Worm (Caenorhabditis elegans) whole organism, L4 larva: ENCODE results near the gene srh-275.

Experiments
- F44E2.7 ChIP-seq: fragments of 200-800 bp; sonication (Bioruptor generic); IDR thresholded peaks from 2 replicates; pipeline ENCODE4 v2.1.2; 2022; ENCODE audit warnings: missing genetic modification characterization, missing compliant biosample characterization
- T20F7.1 ChIP-seq: fragments of 200-800 bp; sonication (Bioruptor generic); optimal IDR thresholded peaks from 2 replicates; lab custom pipeline; 2018; ENCODE audit warnings: mild to moderate bottlenecking, missing genetic modification characterization, missing compliant biosample characterization
- Y5F2A.4 ChIP-seq: fragments of 200-800 bp; sonication (Bioruptor generic); optimal IDR thresholded peaks from 2 replicates; lab custom pipeline; 2018; ENCODE audit warnings: mild to moderate bottlenecking, missing genetic modification characterization, missing compliant biosample characterization
- Y75B8A.6 ChIP-seq: fragments of 200-800 bp; sonication (Bioruptor generic); IDR thresholded peaks from 2 replicates; pipeline ENCODE4 v1.3.6; 2022; ENCODE audit warnings: missing genetic modification reagents, missing genetic modification characterization, missing compliant biosample characterization
- ZK546.5 ChIP-seq, 2 experiments: sonication (generic microtip); optimal IDR thresholded peaks; 2 replicates each; lab custom pipeline; 2017; ENCODE audit warnings: missing biosample characterization in 2 of 2, missing genetic modification characterization in 2 of 2
- aha-1 ChIP-seq: fragments of 150-350 bp; peaks from one replicate; lab custom pipeline; 2014; ENCODE audit warnings: missing biosample characterization, missing genetic modification characterization
- aly-2 ChIP-seq: sonication (generic microtip); optimal IDR thresholded peaks from 2 replicates; lab custom pipeline; 2018; ENCODE audit warnings: missing biosample characterization, missing genetic modification characterization
- arid-1 ChIP-seq: fragments of 200-800 bp; sonication (Bioruptor generic); conservative IDR thresholded peaks from 2 replicates; pipeline ENCODE4 v1.3.6; 2022; ENCODE audit warnings: missing genetic modification reagents, missing genetic modification characterization, missing compliant biosample characterization
- ceh-28 ChIP-seq: fragments of 150-350 bp; optimal IDR thresholded peaks from 2 replicates; lab custom pipeline; 2014; ENCODE audit warnings: missing biosample characterization, missing genetic modification reagents, missing genetic modification characterization
- ces-1 ChIP-seq: fragments of 150-350 bp; sonication (generic microtip); optimal IDR thresholded peaks from 4 replicates; lab custom pipeline; 2014; ENCODE audit warnings: missing biosample characterization, missing genetic modification reagents, missing genetic modification characterization
- daf-12 ChIP-seq: fragments of 150-350 bp; optimal IDR thresholded peaks from 2 replicates; lab custom pipeline; 2014; ENCODE audit warnings: missing biosample characterization, missing genetic modification reagents, missing genetic modification characterization
- dmd-6 ChIP-seq: fragments of 200-800 bp; sonication (Bioruptor generic); IDR thresholded peaks from 2 replicates; pipeline ENCODE4 v1.3.6; 2022; ENCODE audit warnings: missing genetic modification reagents, missing genetic modification characterization, missing compliant biosample characterization
- fos-1 ChIP-seq: fragments of 150-350 bp; optimal IDR thresholded peaks from 2 replicates; lab custom pipeline; 2014; ENCODE audit warnings: missing biosample characterization, missing genetic modification characterization
- mes-2 ChIP-seq: sonication (generic microtip); optimal IDR thresholded peaks from 2 replicates; lab custom pipeline; 2016; ENCODE audit warnings: missing genotype, mild to moderate bottlenecking, missing genetic modification characterization, missing compliant biosample characterization; ENCODE audit not compliant: poor library complexity, severe bottlenecking
- mxl-2 ChIP-seq: fragments of 200-800 bp; sonication (Bioruptor generic); conservative IDR thresholded peaks from 2 replicates; pipeline ENCODE4 v1.3.6; 2022; ENCODE audit warnings: missing genetic modification reagents, missing genetic modification characterization, missing compliant biosample characterization
- mxl-3 ChIP-seq: fragments of 200-800 bp; sonication (Bioruptor generic); optimal IDR thresholded peaks from 2 replicates; lab custom pipeline; 2018; ENCODE audit warnings: mild to moderate bottlenecking, missing genetic modification characterization, missing compliant biosample characterization
- nhr-237 ChIP-seq: sonication (generic microtip); optimal IDR thresholded peaks from 2 replicates; lab custom pipeline; 2017; ENCODE audit warnings: missing biosample characterization, missing genetic modification characterization
- nhr-42 ChIP-seq: fragments of 200-800 bp; sonication (Bioruptor generic); IDR thresholded peaks from 2 replicates; pipeline ENCODE4 v1.3.6; 2022; ENCODE audit warnings: missing genetic modification characterization, missing compliant biosample characterization
- nhr-6 ChIP-seq: fragments of 150-350 bp; optimal IDR thresholded peaks from 2 replicates; lab custom pipeline; 2014; ENCODE audit warnings: missing biosample characterization, missing genetic modification characterization
- pha-4 ChIP-seq, 2 experiments: fragments of 150-350 bp in 1 of 2; fragments of 200-800 bp in 1 of 2; sonication (Bioruptor generic) in 1 of 2; IDR thresholded peaks in 1 of 2; optimal IDR thresholded peaks in 1 of 2; 2 replicates each; pipeline versions ENCODE4 v1.3.6 to Lab custom; 2014 to 2022; ENCODE audit warnings: missing genetic modification characterization in 2 of 2, missing genetic modification reagents in 2 of 2, missing biosample characterization in 1 of 2, missing compliant biosample characterization in 1 of 2
- sdz-12 ChIP-seq: fragments of 200-800 bp; sonication (Bioruptor generic); optimal IDR thresholded peaks from 2 replicates; lab custom pipeline; 2018; ENCODE audit warnings: mild to moderate bottlenecking, missing genetic modification characterization, missing compliant biosample characterization
- spr-1 ChIP-seq: sonication (generic microtip); optimal IDR thresholded peaks from 2 replicates; lab custom pipeline; 2016; ENCODE audit warnings: mild to moderate bottlenecking, missing genetic modification characterization, missing compliant biosample characterization
- tag-97 ChIP-seq: fragments of 200-800 bp; sonication (Bioruptor generic); IDR thresholded peaks from 2 replicates; pipeline ENCODE4 v1.3.6; 2022; ENCODE audit warnings: missing genetic modification characterization, missing compliant biosample characterization
- tra-1 ChIP-seq: fragments of 200-800 bp; sonication (Bioruptor generic); IDR thresholded peaks from 2 replicates; pipeline ENCODE4 v1.3.6; 2022; ENCODE audit warnings: missing genetic modification reagents, missing genetic modification characterization, missing compliant biosample characterization
- unc-39 ChIP-seq: sonication (generic microtip); optimal IDR thresholded peaks from 2 replicates; lab custom pipeline; 2017; ENCODE audit warnings: missing biosample characterization, missing genetic modification characterization
- unc-62 ChIP-seq, 3 experiments: fragments of 150-350 bp in 1 of 3; sonication (generic microtip); optimal IDR thresholded peaks in 2 of 3; peaks in 1 of 3; 1 replicate in 1 of 3; 2 replicates in 2 of 3; lab custom pipeline; 2014 to 2017; ENCODE audit warnings: missing biosample characterization in 3 of 3, missing genetic modification characterization in 3 of 3, missing genetic modification reagents in 3 of 3, missing genotype in 1 of 3

The srh-275 gene

ce11 chrV:7400095-7400494 lies 47.3 kb downstream of the srh-275 start, which contains the start of gene cnc-9:
cnc-9 (minus strand) TSS chrV:7400195.
- TF ChIP-seq nhr-6 (no peak), unc-39 (no peak), mxl-3 (GFP tag; lab: Kevin White, UChicago) (no peak), arid-1 (GFP tag; lab: Robert Waterston, UW) (no peak), aly-2 (no peak), nhr-42 (no peak), sdz-12 (GFP tag; lab: Kevin White, UChicago) (no peak), ces-1 (GFP tag; lab: Kevin White, UChicago) (no peak), daf-12 (tag; lab: Kevin White, UChicago) (no peak), mes-2 (tag; lab: Kevin White, UChicago) (no peak), tag-97 (GFP tag; lab: Robert Waterston, UW) (no peak), ceh-28 (tag; lab: Kevin White, UChicago) (no peak), Y5F2A.4 (GFP tag; lab: Kevin White, UChicago) (no peak)

- TF ChIP-seq ZK546.5 (tag; optimal IDR thresholded peaks at IDR 0.05; lab: Kevin White, UChicago) (no peak), nhr-237 (tag; lab: Kevin White, UChicago) (no peak), fos-1 (no peak), ces-1 (GFP tag; lab: Kevin White, UChicago) (no peak), T20F7.1 (GFP tag; lab: Kevin White, UChicago) (no peak), Y75B8A.6 (GFP tag; lab: Robert Waterston, UW) (no peak), pha-4 (GFP tag; IDR thresholded peaks at IDR 0.05; lab: Robert Waterston, UW) (no peak), pha-4 (tag; optimal IDR thresholded peaks at IDR 0.05; lab: Kevin White, UChicago) (no peak), tra-1 (GFP tag; lab: Robert Waterston, UW) (no peak), dmd-6 (GFP tag; lab: Robert Waterston, UW) (no peak), F44E2.7 (no peak), Y5F2A.4 (GFP tag; lab: Kevin White, UChicago) (no peak)
These were observed 47.8 kb downstream of the srh-275 start, which contains the start of gene srx-60 for ce11 chrV:7400588-7400987. srx-60 (plus strand) TSS chrV:7400888.

- TF ChIP-seq aha-1 (peak; percentile 32), mxl-2 (no peak)
These were observed 49.6 kb downstream of the srh-275 start, which contains the start of gene srj-13 for ce11 chrV:7402355-7402754. srj-13 (plus strand) TSS chrV:7402655.

- TF ChIP-seq unc-62 (GFP tag; optimal IDR thresholded peaks at IDR 0.05 in 1 of 2; lab: Kevin White, UChicago) (peak in 1 of 2 experiments; percentile 92), unc-62 (tag; optimal IDR thresholded peaks at IDR 0.05; lab: Kevin White, UChicago) (no peak), spr-1 (tag; lab: Kevin White, UChicago) (no peak)
These were observed 50.7 kb downstream of the srh-275 start for ce11 chrV:7403501-7403900.
